Worm (Caenorhabditis elegans) whole organism, L3 larva: Measurements from ENCODE around the gene T01G6.10.

Source experiments
- elt-2 ChIP-seq: sonication (generic microtip); optimal IDR thresholded peaks from 2 replicates; lab custom pipeline; 2016; ENCODE audit warnings: missing genetic modification reagents, mild to moderate bottlenecking, missing genetic modification characterization, missing compliant biosample characterization
- fos-1 ChIP-seq: fragments of 150-350 bp; optimal IDR thresholded peaks from 2 replicates; lab custom pipeline; 2014; ENCODE audit warnings: missing biosample characterization, missing genetic modification characterization
- mdl-1 ChIP-seq: fragments of 150-350 bp; optimal IDR thresholded peaks from 2 replicates; lab custom pipeline; 2014; ENCODE audit warnings: missing biosample characterization, missing genetic modification characterization
- nfya-1 ChIP-seq: sonication (generic microtip); optimal IDR thresholded peaks from 2 replicates; lab custom pipeline; 2017; ENCODE audit warnings: missing genetic modification characterization, mild to moderate bottlenecking, missing compliant biosample characterization, antibody characterized with exemption, moderate library complexity; ENCODE audit not compliant: insufficient read depth
- nhr-11 ChIP-seq: fragments of 150-350 bp; optimal IDR thresholded peaks from 2 replicates; lab custom pipeline; 2014; ENCODE audit warnings: missing biosample characterization, missing genetic modification characterization
- nhr-77 ChIP-seq: fragments of 150-350 bp; optimal IDR thresholded peaks from 2 replicates; lab custom pipeline; 2014; ENCODE audit warnings: missing biosample characterization, missing genetic modification characterization
- sea-2 ChIP-seq: fragments of 150-350 bp; sonication (generic microtip); optimal IDR thresholded peaks from 4 replicates; lab custom pipeline; 2014; ENCODE audit warnings: missing biosample characterization, missing genetic modification reagents, missing genetic modification characterization

ce11 chrV:524058-524457 is 21.0 kb upstream of the T01G6.10 start, which contains the start of gene lipl-3:
- no peak for TF ChIP-seq nhr-11 (tag; lab: Kevin White, UChicago)
- TF ChIP-seq fos-1 (tag; lab: Kevin White, UChicago) = no peak
- TF ChIP-seq elt-2 (tag; lab: Kevin White, UChicago) = peak; percentile 43
- TF ChIP-seq sea-2 (GFP tag; lab: Kevin White, UChicago) = no peak
- TF ChIP-seq mdl-1 = no peak
- no peak for TF ChIP-seq nhr-77
- no peak for TF ChIP-seq nfya-1
